Fruit fly (Drosophila melanogaster) whole organism, embryonic: ENCODE results near the gene CG31178.

Source experiments
- Awh ChIP-seq: fragments of 200-800 bp; sonication (Bioruptor generic); IDR thresholded peaks from 2 replicates; pipeline ENCODE4, ENCODE4 v1.3.6; 2022; ENCODE audit warnings: missing biosample characterization, missing genetic modification characterization
- CG1024 ChIP-seq: fragments of 200-800 bp; sonication (Bioruptor generic); IDR thresholded peaks from 2 replicates; pipeline ENCODE4 v1.3.6; 2022; ENCODE audit warnings: missing biosample characterization, missing genetic modification characterization
- CG10543 ChIP-seq: fragments of 200-800 bp; sonication (Bioruptor generic); optimal IDR thresholded peaks from 3 replicates; lab custom pipeline; 2017; ENCODE audit warnings: missing biosample characterization, mild to moderate bottlenecking, missing genetic modification characterization, moderate library complexity
- CG10959 ChIP-seq: fragments of 200-800 bp; sonication (Bioruptor generic); IDR thresholded peaks from 2 replicates; pipeline ENCODE4 v1.3.6; 2022; ENCODE audit warnings: missing biosample characterization, missing genetic modification characterization
- CG12744 ChIP-seq: fragments of 200-800 bp; sonication (Bioruptor generic); optimal IDR thresholded peaks from 2 replicates; lab custom pipeline; 2016; ENCODE audit warnings: missing biosample characterization, missing genetic modification characterization
- CG13624 ChIP-seq: fragments of 200-800 bp; sonication (Bioruptor generic); optimal IDR thresholded peaks from 2 replicates; lab custom pipeline; 2016; ENCODE audit warnings: missing biosample characterization, missing genetic modification characterization
- CG14050 ChIP-seq: fragments of 200-800 bp; sonication (Bioruptor generic); IDR thresholded peaks from 3 replicates; pipeline ENCODE4 v1.3.6; 2022; ENCODE audit warnings: missing biosample characterization, missing genetic modification characterization
- CG17328 ChIP-seq: fragments of 200-800 bp; sonication (Bioruptor generic); IDR thresholded peaks from 2 replicates; pipeline ENCODE4 v1.3.6; 2022; ENCODE audit warnings: missing biosample characterization, missing genetic modification characterization
- CG18011 ChIP-seq: fragments of 200-800 bp; sonication (Bioruptor generic); optimal IDR thresholded peaks from 2 replicates; lab custom pipeline; 2017; ENCODE audit warnings: missing biosample characterization, missing genetic modification characterization, mild to moderate bottlenecking, moderate library complexity, missing genotype
- CG18262 ChIP-seq: fragments of 200-800 bp; optimal IDR thresholded peaks from 3 replicates; lab custom pipeline; 2019; ENCODE audit warnings: missing biosample characterization, mild to moderate bottlenecking, missing genetic modification characterization, moderate library complexity
- CG30020 ChIP-seq: fragments of 200-800 bp; optimal IDR thresholded peaks from 2 replicates; lab custom pipeline; 2019; ENCODE audit warnings: missing biosample characterization, mild to moderate bottlenecking, missing genetic modification characterization, moderate library complexity
- CG5180 ChIP-seq: fragments of 200-800 bp; sonication (Bioruptor generic); optimal IDR thresholded peaks from 3 replicates; lab custom pipeline; 2017; ENCODE audit warnings: missing biosample characterization, missing genetic modification characterization, mild to moderate bottlenecking, moderate library complexity, missing genetic modification reagents
- CG5953 ChIP-seq: fragments of 200-800 bp; sonication (Bioruptor generic); IDR thresholded peaks from 2 replicates; pipeline ENCODE4 v1.3.6; 2022; ENCODE audit warnings: missing biosample characterization, missing genetic modification characterization
- CG6175 ChIP-seq: fragments of 200-800 bp; sonication (Bioruptor generic); IDR thresholded peaks from 3 replicates; pipeline ENCODE4 v1.3.6; 2022; ENCODE audit warnings: missing biosample characterization, missing genetic modification characterization
- CG7839 ChIP-seq: fragments of 200-800 bp; sonication (Bioruptor generic); optimal IDR thresholded peaks from 3 replicates; lab custom pipeline; 2018; ENCODE audit warnings: missing biosample characterization, mild to moderate bottlenecking, missing genetic modification characterization, moderate library complexity
- CG8388 ChIP-seq: fragments of 200-800 bp; sonication (Bioruptor generic); optimal IDR thresholded peaks from 2 replicates; lab custom pipeline; 2019; ENCODE audit warnings: missing biosample characterization, mild to moderate bottlenecking, missing genetic modification characterization, moderate library complexity
- CG9215 ChIP-seq: fragments of 200-800 bp; sonication (Bioruptor generic); IDR thresholded peaks from 2 replicates; pipeline ENCODE4 v1.3.6; 2022; ENCODE audit warnings: missing biosample characterization, missing genetic modification characterization
- Dad ChIP-seq: fragments of 200-800 bp; sonication (Bioruptor generic); optimal IDR thresholded peaks from 3 replicates; lab custom pipeline; 2016; ENCODE audit warnings: missing biosample characterization, missing genetic modification characterization
- Dip3 ChIP-seq: fragments of 200-800 bp; sonication (Bioruptor generic); optimal IDR thresholded peaks from 3 replicates; lab custom pipeline; 2016; ENCODE audit warnings: missing biosample characterization, missing genetic modification characterization
- Dref ChIP-seq: fragments of 200-800 bp; sonication (Bioruptor generic); IDR thresholded peaks from 2 replicates; pipeline ENCODE4 v1.3.6; 2022; ENCODE audit warnings: missing biosample characterization, missing genetic modification characterization
- Elba2 ChIP-seq: fragments of 200-800 bp; sonication (Bioruptor generic); optimal IDR thresholded peaks from 3 replicates; lab custom pipeline; 2016; ENCODE audit warnings: missing biosample characterization, missing genetic modification characterization
- Fer2 ChIP-seq: fragments of 200-800 bp; sonication (Bioruptor generic); optimal IDR thresholded peaks from 2 replicates; lab custom pipeline; 2018; ENCODE audit warnings: missing biosample characterization, mild to moderate bottlenecking, missing genetic modification characterization, moderate library complexity
- HmgD ChIP-seq: fragments of 200-800 bp; sonication (Bioruptor generic); optimal IDR thresholded peaks from 3 replicates; lab custom pipeline; 2016; ENCODE audit warnings: missing biosample characterization, missing genetic modification characterization
- HmgZ ChIP-seq: fragments of 200-800 bp; sonication (Bioruptor generic); optimal IDR thresholded peaks from 2 replicates; lab custom pipeline; 2018; ENCODE audit warnings: missing biosample characterization, mild to moderate bottlenecking, missing genetic modification characterization
- Meics ChIP-seq: fragments of 200-800 bp; sonication (Bioruptor generic); optimal IDR thresholded peaks from 2 replicates; lab custom pipeline; 2017; ENCODE audit warnings: missing biosample characterization, mild to moderate bottlenecking, missing genetic modification characterization
- Mes4 ChIP-seq: fragments of 200-800 bp; sonication (Bioruptor generic); optimal IDR thresholded peaks from 2 replicates; lab custom pipeline; 2016; ENCODE audit warnings: missing biosample characterization, missing genetic modification characterization
- NK7.1 ChIP-seq: fragments of 200-800 bp; sonication (Bioruptor generic); optimal IDR thresholded peaks from 3 replicates; lab custom pipeline; 2016; ENCODE audit warnings: missing biosample characterization, missing genetic modification characterization
- Nf-YC ChIP-seq: fragments of 200-800 bp; optimal IDR thresholded peaks from 3 replicates; lab custom pipeline; 2019; ENCODE audit warnings: missing biosample characterization, mild to moderate bottlenecking, missing genetic modification characterization, moderate library complexity
- Pdp1 ChIP-seq, 2 experiments: fragments of 200-800 bp; sonication (Bioruptor generic); optimal IDR thresholded peaks; 3 replicates each; lab custom pipeline; 2016; ENCODE audit warnings: missing biosample characterization in 2 of 2, missing genetic modification characterization in 2 of 2, mild to moderate bottlenecking in 1 of 2, moderate library complexity in 1 of 2
- Ravus ChIP-seq: fragments of 200-800 bp; sonication (Bioruptor generic); IDR thresholded peaks from 2 replicates; pipeline ENCODE4 v1.3.6; 2022; ENCODE audit warnings: missing biosample characterization, missing genetic modification characterization
- Sin3A ChIP-seq: fragments of >200 bp; optimal IDR thresholded peaks from 2 replicates; lab custom pipeline; 2018
- Usf ChIP-seq: fragments of 200-800 bp; sonication (Bioruptor generic); optimal IDR thresholded peaks from 2 replicates; lab custom pipeline; 2017; ENCODE audit warnings: missing genotype, missing biosample characterization, missing genetic modification characterization
- ems ChIP-seq: fragments of 200-800 bp; sonication (Bioruptor generic); optimal IDR thresholded peaks from 3 replicates; lab custom pipeline; 2016; ENCODE audit warnings: missing biosample characterization, missing genetic modification characterization
- fd102C ChIP-seq: fragments of 200-800 bp; sonication (Bioruptor generic); optimal IDR thresholded peaks from 2 replicates; lab custom pipeline; 2018; ENCODE audit warnings: missing biosample characterization, mild to moderate bottlenecking, missing genetic modification characterization, moderate library complexity
- ftz-f1 ChIP-seq: fragments of 200-800 bp; sonication (Bioruptor generic); optimal IDR thresholded peaks from 2 replicates; lab custom pipeline; 2016; ENCODE audit warnings: missing biosample characterization, missing genetic modification characterization
- hbn ChIP-seq: fragments of 200-800 bp; sonication (Bioruptor generic); IDR thresholded peaks from 2 replicates; pipeline ENCODE4 v1.3.6; 2022; ENCODE audit warnings: missing biosample characterization, missing genetic modification characterization; ENCODE audit not compliant: partially characterized antibody
- kay ChIP-seq: fragments of 200-800 bp; sonication (Bioruptor generic); optimal IDR thresholded peaks from 2 replicates; lab custom pipeline; 2016; ENCODE audit warnings: missing biosample characterization, missing genetic modification characterization
- nom ChIP-seq: fragments of 200-800 bp; sonication (Bioruptor generic); optimal IDR thresholded peaks from 2 replicates; lab custom pipeline; 2017; ENCODE audit warnings: missing biosample characterization, missing genetic modification characterization, mild to moderate bottlenecking, moderate library complexity, missing genetic modification reagents
- p53 ChIP-seq: fragments of 200-800 bp; sonication (Bioruptor generic); optimal IDR thresholded peaks from 2 replicates; lab custom pipeline; 2016; ENCODE audit warnings: missing biosample characterization, missing genetic modification characterization
- pho ChIP-seq: fragments of 200-800 bp; sonication (Bioruptor generic); optimal IDR thresholded peaks from 2 replicates; lab custom pipeline; 2016; ENCODE audit warnings: missing biosample characterization, missing genetic modification characterization
- pnt ChIP-seq: fragments of 200-800 bp; sonication (Bioruptor generic); optimal IDR thresholded peaks from 3 replicates; lab custom pipeline; 2016; ENCODE audit warnings: missing biosample characterization, missing genetic modification characterization
- pzg ChIP-seq: fragments of 200-800 bp; sonication (Bioruptor generic); optimal IDR thresholded peaks from 3 replicates; lab custom pipeline; 2018; ENCODE audit warnings: missing biosample characterization, mild to moderate bottlenecking, missing genetic modification characterization, moderate library complexity
- row ChIP-seq: fragments of 200-800 bp; sonication (Bioruptor generic); IDR thresholded peaks from 3 replicates; pipeline ENCODE4 v1.3.6; 2022; ENCODE audit warnings: missing biosample characterization, missing genetic modification characterization
- sc ChIP-seq, 3 experiments: fragments of >200 bp in 2 of 3; fragments of 200-800 bp in 1 of 3; sonication (Bioruptor generic) in 1 of 3; optimal IDR thresholded peaks; 2 replicates in 2 of 3; 3 replicates in 1 of 3; lab custom pipeline; 2017; ENCODE audit warnings: mild to moderate bottlenecking in 1 of 3, missing biosample characterization in 1 of 3, missing genetic modification characterization in 1 of 3, missing genetic modification reagents in 1 of 3
- scrt ChIP-seq: fragments of 200-800 bp; sonication (Bioruptor generic); optimal IDR thresholded peaks from 2 replicates; lab custom pipeline; 2018; ENCODE audit warnings: missing biosample characterization, mild to moderate bottlenecking, missing genetic modification characterization, moderate library complexity
- sima ChIP-seq: fragments of 200-800 bp; sonication (Bioruptor generic); optimal IDR thresholded peaks from 2 replicates; lab custom pipeline; 2016; ENCODE audit warnings: missing biosample characterization, missing genetic modification characterization
- so ChIP-seq: fragments of 200-800 bp; sonication (Bioruptor generic); IDR thresholded peaks from 3 replicates; pipeline ENCODE4 v1.3.6; 2022; ENCODE audit warnings: missing biosample characterization, missing genetic modification characterization
- sqz ChIP-seq: fragments of 200-800 bp; sonication (Bioruptor generic); optimal IDR thresholded peaks from 3 replicates; lab custom pipeline; 2018; ENCODE audit warnings: missing biosample characterization, mild to moderate bottlenecking, missing genetic modification characterization
- vnd ChIP-seq: fragments of 200-800 bp; sonication (Bioruptor generic); IDR thresholded peaks from 3 replicates; pipeline ENCODE4 v1.3.6; 2022; ENCODE audit warnings: missing biosample characterization, missing genetic modification characterization; ENCODE audit not compliant: partially characterized antibody
- zen ChIP-seq: fragments of 200-800 bp; sonication (Bioruptor generic); optimal IDR thresholded peaks from 3 replicates; lab custom pipeline; 2018; ENCODE audit warnings: missing biosample characterization, mild to moderate bottlenecking, missing genetic modification characterization, moderate library complexity

The CG31178 gene

dm6 chr3R:21862137-21862850 is 11.2 kb upstream of the CG31178 start (continued):
- TF ChIP-seq fd102C = peak; percentile 39
- TF ChIP-seq Ravus = no peak
- TF ChIP-seq ftz-f1 (GFP tag; lab: Kevin White, UChicago) = no peak
- peak; percentile 92 for TF ChIP-seq CG18262 (tag; lab: Kevin White, UChicago)
- no peak for TF ChIP-seq CG1024 (GFP tag; lab: Robert Waterston, UW)
- no peak for TF ChIP-seq vnd
- TF ChIP-seq HmgZ (tag; lab: Kevin White, UChicago) = peak; percentile 11
- TF ChIP-seq zen = peak; percentile 30
- TF ChIP-seq Mes4 (GFP tag; lab: Kevin White, UChicago) = no peak
- TF ChIP-seq CG12744 (GFP tag; lab: Kevin White, UChicago) = no peak
- TF ChIP-seq kay = peak; percentile 41
- TF ChIP-seq pnt = peak; percentile 80
- no peak for TF ChIP-seq Dref (GFP tag; lab: Robert Waterston, UW)
- TF ChIP-seq Nf-YC (tag; lab: Kevin White, UChicago) = peak; percentile 13
- peak; percentile 69 for TF ChIP-seq CG30020 (tag; lab: Kevin White, UChicago)
- peak; percentile 54 for TF ChIP-seq CG10959
- TF ChIP-seq CG10543 (GFP tag; lab: Kevin White, UChicago) = no peak
- TF ChIP-seq hbn = no peak
- TF ChIP-seq ems (GFP tag; lab: Kevin White, UChicago) = no peak
- TF ChIP-seq CG7839 (tag; lab: Kevin White, UChicago) = peak; percentile 81
- TF ChIP-seq p53 (GFP tag; lab: Kevin White, UChicago) = no peak
- peak; percentile 87 for TF ChIP-seq CG5953 (GFP tag; lab: Robert Waterston, UW)
- TF ChIP-seq nom (GFP tag; lab: Kevin White, UChicago) = no peak
- no peak for TF ChIP-seq CG9215 (GFP tag; lab: Robert Waterston, UW)
- no peak for TF ChIP-seq pho (GFP tag; lab: Kevin White, UChicago)
- no peak for TF ChIP-seq Fer2
- no peak for TF ChIP-seq CG18011 (GFP tag; lab: Kevin White, UChicago)
- no peak for TF ChIP-seq Sin3A
- peak in 1 of 2 experiments; percentile 74 for TF ChIP-seq Pdp1 (GFP tag; optimal IDR thresholded peaks at IDR 0.05; lab: Kevin White, UChicago)
- TF ChIP-seq pzg (GFP tag; lab: Kevin White, UChicago) = no peak
- TF ChIP-seq CG14050 (GFP tag; lab: Robert Waterston, UW) = peak; percentile 27; the same call in 1 of the 3 replicates
- peak; percentile 79 for TF ChIP-seq row
- peak; percentile 95 for TF ChIP-seq CG8388 (GFP tag; lab: Kevin White, UChicago)
- TF ChIP-seq CG13624 = no peak
- TF ChIP-seq CG6175 (GFP tag; lab: Robert Waterston, UW) = no peak
- peak; percentile 86 for TF ChIP-seq Awh (GFP tag; lab: Robert Waterston, UW)
- peak; percentile 25 for TF ChIP-seq scrt (GFP tag; lab: Kevin White, UChicago)
- TF ChIP-seq Elba2 (GFP tag; lab: Kevin White, UChicago) = no peak
- no peak for TF ChIP-seq sima (GFP tag; lab: Kevin White, UChicago)
- TF ChIP-seq so = peak; percentile 74; the same call in 1 of the 3 replicates
- TF ChIP-seq sc (optimal IDR thresholded peaks at IDR 0.05; lab: Kevin White, UChicago) = no peak
- TF ChIP-seq sc (GFP tag; optimal IDR thresholded peaks at IDR 0.05; lab: Kevin White, UChicago) = peak; percentile 80
- TF ChIP-seq Dad (GFP tag; lab: Kevin White, UChicago) = no peak
- TF ChIP-seq Usf (GFP tag; lab: Kevin White, UChicago) = peak; percentile 7
- peak; percentile 49 for TF ChIP-seq sqz
- peak; percentile 4 for TF ChIP-seq Meics
- TF ChIP-seq CG5180 (GFP tag; lab: Kevin White, UChicago) = peak; percentile 60
- no peak for TF ChIP-seq Dip3 (GFP tag; lab: Kevin White, UChicago)
- TF ChIP-seq NK7.1 = no peak
- peak; percentile 89 for TF ChIP-seq CG17328 (GFP tag; lab: Robert Waterston, UW)
- no peak for TF ChIP-seq HmgD (GFP tag; lab: Kevin White, UChicago)
